Fruit fly (Drosophila melanogaster): ENCODE measurements around the gene CG13893.

CG13893 gene

dm6 chr3L:603188-603587 lies 620 bp downstream of the CG13893 start:
- no peak for TF ChIP-seq CG4496 (GFP tag; IDR thresholded peaks at IDR 0.05)
- TF ChIP-seq CG13204 (GFP tag; optimal IDR thresholded peaks at IDR 0.05), result no peak
- TF ChIP-seq CG8159 (tag; optimal IDR thresholded peaks at IDR 0.05), result no peak
- TF ChIP-seq CG32121 (GFP tag; IDR thresholded peaks at IDR 0.05), result no peak
- TF ChIP-seq CG8301 (tag; optimal IDR thresholded peaks at IDR 0.05), result no peak
- no peak for TF ChIP-seq CG9948 (tag; optimal IDR thresholded peaks at IDR 0.05)
- TF ChIP-seq Snoo (tag; optimal IDR thresholded peaks at IDR 0.05), result no peak
- TF ChIP-seq CG12605 (GFP tag; IDR thresholded peaks at IDR 0.05), result no peak
- TF ChIP-seq EcR (GFP tag; optimal IDR thresholded peaks at IDR 0.05), result no peak
- TF ChIP-seq CG17806 (tag; optimal IDR thresholded peaks at IDR 0.05), result no peak
- TF ChIP-seq CG14655 (GFP tag; optimal IDR thresholded peaks at IDR 0.05), result no peak
- no peak for TF ChIP-seq fd96Ca (GFP tag; IDR thresholded peaks at IDR 0.05)
- no peak for TF ChIP-seq gl (tag; optimal IDR thresholded peaks at IDR 0.05)
- TF ChIP-seq rn (GFP tag; IDR thresholded peaks at IDR 0.05), result no peak
- no peak for TF ChIP-seq CG10348 (GFP tag; IDR thresholded peaks at IDR 0.05)
- TF ChIP-seq CG34367 (tag; optimal IDR thresholded peaks at IDR 0.05), result no peak
- no peak for TF ChIP-seq Pif1B (GFP tag; optimal IDR thresholded peaks at IDR 0.05)
- no peak for TF ChIP-seq CG15710 (tag; optimal IDR thresholded peaks at IDR 0.05)
- no peak for TF ChIP-seq Ets98B (GFP tag; IDR thresholded peaks at IDR 0.05)

dm6 chr3L:602531-602930 lies 1.3 kb downstream of the CG13893 start:
- peak; percentile 32 for TF ChIP-seq Snoo (tag; optimal IDR thresholded peaks at IDR 0.05)
- TF ChIP-seq Ets98B (GFP tag; IDR thresholded peaks at IDR 0.05), result peak; percentile 90
- no peak for TF ChIP-seq CG34367 (tag; optimal IDR thresholded peaks at IDR 0.05)
- peak; percentile 86 for TF ChIP-seq CG10348 (GFP tag; IDR thresholded peaks at IDR 0.05)
- peak; percentile 69 for TF ChIP-seq rn (GFP tag; IDR thresholded peaks at IDR 0.05)
- no peak for TF ChIP-seq D1 (tag; optimal IDR thresholded peaks at IDR 0.05)
- peak; percentile 27 for TF ChIP-seq CG15710 (tag; optimal IDR thresholded peaks at IDR 0.05)
- no peak for TF ChIP-seq Pif1B (GFP tag; optimal IDR thresholded peaks at IDR 0.05)
- peak; percentile 94 for TF ChIP-seq fd96Ca (GFP tag; IDR thresholded peaks at IDR 0.05)
- TF ChIP-seq CG14655 (GFP tag; optimal IDR thresholded peaks at IDR 0.05), result no peak
- peak; percentile 68 for TF ChIP-seq CG12605 (GFP tag; IDR thresholded peaks at IDR 0.05)
- TF ChIP-seq CG32121 (GFP tag; IDR thresholded peaks at IDR 0.05), result peak; percentile 86
- peak; percentile 90 for TF ChIP-seq CG4496 (GFP tag; IDR thresholded peaks at IDR 0.05)

- TF ChIP-seq CG4496 (GFP tag; IDR thresholded peaks at IDR 0.05) (0 out of 3 replicates have a peak, but pooled peaks have one; percentile 17), D1 (tag; optimal IDR thresholded peaks at IDR 0.05) (no peak)
Observed at dm6 chr3L:601559-602136, 2.2 kb downstream of the CG13893 start.

dm6 chr3L:601104-601503 lies 2.7 kb downstream of the CG13893 start:
- TF ChIP-seq CG15710 (tag; optimal IDR thresholded peaks at IDR 0.05) (no peak), Pif1A (GFP tag; optimal IDR thresholded peaks at IDR 0.05) (no peak), CG17806 (tag; optimal IDR thresholded peaks at IDR 0.05) (no peak), CG10348 (GFP tag; IDR thresholded peaks at IDR 0.05) (no peak), CG14655 (GFP tag; optimal IDR thresholded peaks at IDR 0.05) (no peak), CG8159 (tag; optimal IDR thresholded peaks at IDR 0.05) (no peak), CG9948 (tag; optimal IDR thresholded peaks at IDR 0.05) (no peak), gl (tag; optimal IDR thresholded peaks at IDR 0.05) (no peak), CG8301 (tag; optimal IDR thresholded peaks at IDR 0.05) (no peak), CG32121 (GFP tag; IDR thresholded peaks at IDR 0.05) (no peak), CG34367 (tag; optimal IDR thresholded peaks at IDR 0.05) (no peak), EcR (GFP tag; optimal IDR thresholded peaks at IDR 0.05) (no peak)

- TF ChIP-seq CG32121 (GFP tag; IDR thresholded peaks at IDR 0.05) (no peak), CG8301 (tag; optimal IDR thresholded peaks at IDR 0.05) (no peak), Ets98B (GFP tag; IDR thresholded peaks at IDR 0.05) (no peak), CG34367 (tag; optimal IDR thresholded peaks at IDR 0.05) (no peak), rn (GFP tag; IDR thresholded peaks at IDR 0.05) (no peak), CG4496 (GFP tag; IDR thresholded peaks at IDR 0.05) (no peak), Pif1A (GFP tag; optimal IDR thresholded peaks at IDR 0.05) (no peak), Pif1B (GFP tag; optimal IDR thresholded peaks at IDR 0.05) (no peak), gl (tag; optimal IDR thresholded peaks at IDR 0.05) (no peak), CG10348 (GFP tag; IDR thresholded peaks at IDR 0.05) (no peak)
Observed at dm6 chr3L:593102-593501, 10.7 kb downstream of the CG13893 start, which contains the start of gene MED14. Gene MED14, plus strand, starts transcription at chr3L:593246.

dm6 chr3L:592251-592650 lies 11.6 kb downstream of the CG13893 start:
- no peak for TF ChIP-seq Snoo (tag; optimal IDR thresholded peaks at IDR 0.05)
- no peak for TF ChIP-seq CG12605 (GFP tag; IDR thresholded peaks at IDR 0.05)
- TF ChIP-seq CG8159 (tag; optimal IDR thresholded peaks at IDR 0.05), result no peak
- TF ChIP-seq CG8301 (tag; optimal IDR thresholded peaks at IDR 0.05), result no peak

dm6 chr3L:591370-591769 lies 12.4 kb downstream of the CG13893 start:
- TF ChIP-seq CG10348 (GFP tag; IDR thresholded peaks at IDR 0.05), result no peak
- TF ChIP-seq rn (GFP tag; IDR thresholded peaks at IDR 0.05), result no peak
- peak; percentile 51; the same call in 1 of the 3 replicates for TF ChIP-seq fd96Ca (GFP tag; IDR thresholded peaks at IDR 0.05)
- TF ChIP-seq CG9948 (tag; optimal IDR thresholded peaks at IDR 0.05), result peak; percentile 42
- no peak for TF ChIP-seq CG12605 (GFP tag; IDR thresholded peaks at IDR 0.05)
- TF ChIP-seq CG14655 (GFP tag; optimal IDR thresholded peaks at IDR 0.05), result no peak
- TF ChIP-seq Pif1B (GFP tag; optimal IDR thresholded peaks at IDR 0.05), result no peak
- TF ChIP-seq CG17806 (tag; optimal IDR thresholded peaks at IDR 0.05), result peak; percentile 46
- no peak for TF ChIP-seq CG32121 (GFP tag; IDR thresholded peaks at IDR 0.05)
- peak; percentile 31 for TF ChIP-seq gl (tag; optimal IDR thresholded peaks at IDR 0.05)
- TF ChIP-seq Pif1A (GFP tag; optimal IDR thresholded peaks at IDR 0.05), result no peak
- TF ChIP-seq D1 (tag; optimal IDR thresholded peaks at IDR 0.05), result no peak
- no peak for TF ChIP-seq CG8301 (tag; optimal IDR thresholded peaks at IDR 0.05)
- no peak for TF ChIP-seq CG8159 (tag; optimal IDR thresholded peaks at IDR 0.05)
- TF ChIP-seq CG15710 (tag; optimal IDR thresholded peaks at IDR 0.05), result peak; percentile 39
- no peak for TF ChIP-seq CG34367 (tag; optimal IDR thresholded peaks at IDR 0.05)
- no peak for TF ChIP-seq CG13204 (GFP tag; optimal IDR thresholded peaks at IDR 0.05)
- TF ChIP-seq EcR (GFP tag; optimal IDR thresholded peaks at IDR 0.05), result no peak
- TF ChIP-seq CG4496 (GFP tag; IDR thresholded peaks at IDR 0.05), result peak; percentile 39; the same call in 1 of the 3 replicates
- TF ChIP-seq Snoo (tag; optimal IDR thresholded peaks at IDR 0.05), result no peak
- TF ChIP-seq Ets98B (GFP tag; IDR thresholded peaks at IDR 0.05), result no peak
